Worm (Caenorhabditis elegans): ENCODE data around the gene pid-1.

ce11 chrII:7666338-7666737 is 24.0 kb downstream of the pid-1 start:
- TF ChIP-seq ceh-79 (tag; optimal IDR thresholded peaks at IDR 0.05) (no peak), B0336.3 (GFP tag; IDR thresholded peaks at IDR 0.05) (no peak), F49E8.2 (tag; optimal IDR thresholded peaks at IDR 0.05; ENCODE audit: insufficient read depth) (no peak), fkh-3 (tag; optimal IDR thresholded peaks at IDR 0.05) (no peak), him-1 (tag; optimal IDR thresholded peaks at IDR 0.05) (no peak), Y67H2A.10 (GFP tag; conservative IDR thresholded peaks at IDR 0.05) (no peak), F57A8.1 (GFP tag; optimal IDR thresholded peaks at IDR 0.05) (no peak), rpc-1 (optimal IDR thresholded peaks at IDR 0.05) (no peak), rpc-1 (tag; optimal IDR thresholded peaks at IDR 0.05) (no peak), ZK185.1 (tag; optimal IDR thresholded peaks at IDR 0.05; ENCODE audit: poor library complexity, severe bottlenecking) (no peak), ets-4 (GFP tag; optimal IDR thresholded peaks at IDR 0.05) (no peak), lir-1 (GFP tag; conservative IDR thresholded peaks at IDR 0.05) (no peak), ama-1 (optimal IDR thresholded peaks at IDR 0.05) (no peak), ama-1 (GFP tag; optimal IDR thresholded peaks at IDR 0.05) (no peak), nhr-179 (tag; optimal IDR thresholded peaks at IDR 0.05) (no peak)

Measured in whole organism, young adult.